Worm (Caenorhabditis elegans) whole organism, L3 larva: ENCODE results near the gene ajm-1.

Experiments used
- ama-1 ChIP-seq: fragments of 150-350 bp; optimal IDR thresholded peaks from 2 replicates; lab custom pipeline; 2018
- elt-1 ChIP-seq: fragments of 150-350 bp; optimal IDR thresholded peaks from 2 replicates; lab custom pipeline; 2014; ENCODE audit warnings: missing biosample characterization, missing genetic modification characterization
- fkh-2 ChIP-seq: fragments of 150-350 bp; optimal IDR thresholded peaks from 2 replicates; lab custom pipeline; 2014; ENCODE audit warnings: missing biosample characterization, missing genetic modification reagents, missing genetic modification characterization
- hmg-11 ChIP-seq: sonication (generic microtip); optimal IDR thresholded peaks from 2 replicates; lab custom pipeline; 2016; ENCODE audit warnings: missing genetic modification characterization, missing compliant biosample characterization
- lsy-12 ChIP-seq: sonication (generic microtip); optimal IDR thresholded peaks from 2 replicates; lab custom pipeline; 2016; ENCODE audit warnings: mild to moderate bottlenecking, missing genetic modification characterization, missing compliant biosample characterization
- mdl-1 ChIP-seq: fragments of 150-350 bp; optimal IDR thresholded peaks from 2 replicates; lab custom pipeline; 2014; ENCODE audit warnings: missing biosample characterization, missing genetic modification characterization
- nhr-11 ChIP-seq: fragments of 150-350 bp; optimal IDR thresholded peaks from 2 replicates; lab custom pipeline; 2014; ENCODE audit warnings: missing biosample characterization, missing genetic modification characterization
- nhr-28 ChIP-seq: fragments of 150-350 bp; optimal IDR thresholded peaks from 2 replicates; lab custom pipeline; 2014; ENCODE audit warnings: missing biosample characterization, missing genetic modification characterization
- nhr-77 ChIP-seq: fragments of 150-350 bp; optimal IDR thresholded peaks from 2 replicates; lab custom pipeline; 2014; ENCODE audit warnings: missing biosample characterization, missing genetic modification characterization
- pqm-1 ChIP-seq: fragments of 150-350 bp; optimal IDR thresholded peaks from 2 replicates; lab custom pipeline; 2017; ENCODE audit warnings: missing biosample characterization, missing genetic modification characterization, inconsistent platforms
- skn-1 ChIP-seq: fragments of 150-350 bp; optimal IDR thresholded peaks from 2 replicates; lab custom pipeline; 2014; ENCODE audit warnings: missing biosample characterization, missing genetic modification characterization
- unc-62 ChIP-seq: fragments of 150-350 bp; sonication (generic microtip); optimal IDR thresholded peaks from 4 replicates; lab custom pipeline; 2014; ENCODE audit warnings: missing biosample characterization, missing genetic modification reagents, missing genetic modification characterization
- ztf-11 ChIP-seq: fragments of 150-350 bp; optimal IDR thresholded peaks from 2 replicates; lab custom pipeline; 2014; ENCODE audit warnings: missing biosample characterization, missing genetic modification characterization
- ztf-4 ChIP-seq: fragments of 150-350 bp; optimal IDR thresholded peaks from 2 replicates; lab custom pipeline; 2014; ENCODE audit warnings: missing biosample characterization, missing genetic modification characterization

- TF ChIP-seq ama-1 (lab: Kevin White, UChicago) (no peak), pqm-1 (tag; lab: Kevin White, UChicago) (no peak), nhr-28 (no peak), nhr-77 (no peak), hmg-11 (no peak), fkh-2 (tag; lab: Kevin White, UChicago) (no peak), mdl-1 (tag; lab: Kevin White, UChicago) (no peak), ztf-11 (tag; lab: Kevin White, UChicago) (no peak), unc-62 (GFP tag; lab: Kevin White, UChicago) (no peak), skn-1 (tag; lab: Kevin White, UChicago) (no peak), nhr-11 (tag; lab: Kevin White, UChicago) (no peak), ztf-4 (no peak), lsy-12 (no peak), elt-1 (tag; lab: Kevin White, UChicago) (no peak)
Measured at ce11 chrX:9076886-9077285, 5.9 kb upstream of the ajm-1 start, which contains the start of gene F47E1.1.
